Fruit fly (Drosophila melanogaster): ENCODE data around the gene Rsf1.

Gene Rsf1

dm6 chr2L:10301918-10302317 lies 38.6 kb upstream of the Rsf1 start, which contains the start of gene CG13138:
CG13138 (minus strand) TSS chr2L:10302018.
- TF ChIP-seq Snoo (tag; optimal IDR thresholded peaks at IDR 0.05) = no peak
- TF ChIP-seq CG12605 (GFP tag; IDR thresholded peaks at IDR 0.05) = no peak
- no peak for TF ChIP-seq CG17806 (tag; optimal IDR thresholded peaks at IDR 0.05)
- no peak for TF ChIP-seq EcR (GFP tag; optimal IDR thresholded peaks at IDR 0.05)
- no peak for TF ChIP-seq CG32121 (GFP tag; IDR thresholded peaks at IDR 0.05)
- no peak for TF ChIP-seq CG8159 (tag; optimal IDR thresholded peaks at IDR 0.05)
- no peak for TF ChIP-seq CG14655 (GFP tag; optimal IDR thresholded peaks at IDR 0.05)
- TF ChIP-seq Pif1A (GFP tag; optimal IDR thresholded peaks at IDR 0.05) = no peak
- TF ChIP-seq rn (GFP tag; IDR thresholded peaks at IDR 0.05) = no peak
- no peak for TF ChIP-seq CG15710 (tag; optimal IDR thresholded peaks at IDR 0.05)
- TF ChIP-seq CG13204 (GFP tag; optimal IDR thresholded peaks at IDR 0.05) = no peak
- no peak for TF ChIP-seq gl (tag; optimal IDR thresholded peaks at IDR 0.05)
- no peak for TF ChIP-seq CG8301 (tag; optimal IDR thresholded peaks at IDR 0.05)
- TF ChIP-seq Ets98B (GFP tag; IDR thresholded peaks at IDR 0.05) = no peak
- no peak for TF ChIP-seq CG10348 (GFP tag; IDR thresholded peaks at IDR 0.05)
- no peak for TF ChIP-seq Pif1B (GFP tag; optimal IDR thresholded peaks at IDR 0.05)

DNA sequence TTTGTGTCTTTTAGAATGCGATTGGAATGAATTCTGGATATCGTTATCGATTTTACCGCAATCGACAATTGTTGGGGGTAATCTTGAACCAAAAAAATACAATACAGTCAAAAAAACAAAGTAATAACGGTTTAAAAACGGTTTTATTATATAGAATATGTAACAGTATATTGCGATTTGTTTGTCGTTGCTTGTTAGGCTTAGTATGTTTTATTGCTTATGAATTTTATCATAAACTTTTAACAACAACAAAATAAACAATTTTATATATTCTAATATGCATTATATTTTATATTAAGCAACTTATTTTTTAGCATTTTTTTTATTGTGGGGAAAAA lies 36.4 kb upstream of the Rsf1 start, which contains the start of gene CYLD:
Gene CYLD, minus strand, starts transcription at position 38 of the 338 bp plus-strand sequence.
- TF ChIP-seq CG34367 (tag; optimal IDR thresholded peaks at IDR 0.05) (peak; percentile 43), gl (tag; optimal IDR thresholded peaks at IDR 0.05) (no peak), CG8301 (tag; optimal IDR thresholded peaks at IDR 0.05) (peak; percentile 68), Snoo (tag; optimal IDR thresholded peaks at IDR 0.05) (peak; percentile 38), CG12605 (GFP tag; IDR thresholded peaks at IDR 0.05) (no peak), CG4496 (GFP tag; IDR thresholded peaks at IDR 0.05) (no peak), CG9948 (tag; optimal IDR thresholded peaks at IDR 0.05) (peak; percentile 58), CG17806 (tag; optimal IDR thresholded peaks at IDR 0.05) (peak; percentile 66), CG15710 (tag; optimal IDR thresholded peaks at IDR 0.05) (peak; percentile 50), CG32121 (GFP tag; IDR thresholded peaks at IDR 0.05) (peak; percentile 76; the same call in 1 of the 2 replicates), D1 (tag; optimal IDR thresholded peaks at IDR 0.05) (peak; percentile 82), CG14655 (GFP tag; optimal IDR thresholded peaks at IDR 0.05) (no peak), CG13204 (GFP tag; optimal IDR thresholded peaks at IDR 0.05) (no peak)

DNA sequence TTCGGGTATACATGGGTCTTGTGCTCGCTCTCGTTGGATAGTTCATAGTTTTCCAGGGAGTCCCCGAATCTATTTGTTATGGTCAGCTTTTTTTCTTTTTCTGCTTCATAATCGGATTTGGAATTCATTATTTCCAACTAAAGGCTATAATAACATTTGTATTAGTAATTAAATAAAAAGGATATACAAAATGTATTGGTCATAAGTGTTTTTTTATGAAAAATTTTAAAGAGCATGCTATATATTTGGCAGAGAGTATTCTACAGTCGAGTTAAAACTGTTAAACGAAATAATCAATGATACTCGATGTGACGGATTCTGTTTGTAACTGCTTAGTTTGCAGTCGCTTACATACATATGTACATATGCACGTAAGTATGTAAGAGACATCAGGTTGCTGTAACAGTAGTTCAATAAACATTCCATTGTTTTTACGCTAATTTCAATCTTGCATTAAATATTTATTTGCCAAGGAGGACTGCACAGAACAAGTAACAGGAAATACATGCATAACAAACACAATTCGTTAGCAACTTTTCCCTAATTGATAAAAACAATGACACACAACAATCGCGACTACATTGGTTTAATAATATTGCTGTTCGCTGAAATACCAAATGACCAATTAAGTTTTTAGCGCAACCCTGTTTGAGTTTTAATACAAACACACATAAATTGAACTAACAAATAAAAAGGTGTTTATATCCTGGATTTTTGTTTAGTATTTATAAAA lies 35.9 kb upstream of the Rsf1 start:
- TF ChIP-seq CG9948 (tag; optimal IDR thresholded peaks at IDR 0.05) = no peak
- TF ChIP-seq CG13204 (GFP tag; optimal IDR thresholded peaks at IDR 0.05) = no peak
- no peak for TF ChIP-seq CG14655 (GFP tag; optimal IDR thresholded peaks at IDR 0.05)
- no peak for TF ChIP-seq fd96Ca (GFP tag; IDR thresholded peaks at IDR 0.05)
- no peak for TF ChIP-seq CG15710 (tag; optimal IDR thresholded peaks at IDR 0.05)
- TF ChIP-seq Pif1A (GFP tag; optimal IDR thresholded peaks at IDR 0.05) = no peak
- TF ChIP-seq CG10348 (GFP tag; IDR thresholded peaks at IDR 0.05) = no peak
- TF ChIP-seq CG32121 (GFP tag; IDR thresholded peaks at IDR 0.05) = peak; percentile 43; the same call in 1 of the 2 replicates
- no peak for TF ChIP-seq Ets98B (GFP tag; IDR thresholded peaks at IDR 0.05)
- peak; percentile 6 for TF ChIP-seq CG8301 (tag; optimal IDR thresholded peaks at IDR 0.05)

DNA sequence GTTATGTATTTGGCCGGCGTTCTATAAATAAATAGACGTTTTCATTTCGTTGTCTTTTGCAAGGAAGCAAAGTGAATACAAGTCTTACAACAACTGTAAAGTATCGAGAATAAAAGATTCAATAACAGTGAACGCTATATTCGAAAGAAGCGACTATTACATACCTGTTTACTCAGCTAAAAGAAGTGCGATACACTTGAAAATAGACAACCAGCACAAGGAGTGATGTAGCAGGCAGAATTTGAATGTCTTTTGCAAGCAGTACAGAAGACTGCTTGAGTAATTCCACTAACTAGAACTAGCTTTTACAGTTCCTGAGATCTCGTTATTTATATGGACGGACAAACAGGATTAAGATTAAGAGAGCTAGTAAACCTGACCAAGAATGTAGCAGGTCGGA lies 35.0 kb upstream of the Rsf1 start:
- TF ChIP-seq CG14655 (GFP tag; optimal IDR thresholded peaks at IDR 0.05) (no peak), EcR (GFP tag; optimal IDR thresholded peaks at IDR 0.05) (no peak), CG10348 (GFP tag; IDR thresholded peaks at IDR 0.05) (no peak), CG12605 (GFP tag; IDR thresholded peaks at IDR 0.05) (no peak), rn (GFP tag; IDR thresholded peaks at IDR 0.05) (no peak), CG17806 (tag; optimal IDR thresholded peaks at IDR 0.05) (no peak), CG13204 (GFP tag; optimal IDR thresholded peaks at IDR 0.05) (no peak), CG34367 (tag; optimal IDR thresholded peaks at IDR 0.05) (no peak), CG32121 (GFP tag; IDR thresholded peaks at IDR 0.05) (no peak)

dm6 chr2L:10294798-10295669 lies 31.7 kb upstream of the Rsf1 start, which contains the start of gene Hand:
Hand (minus strand) TSS chr2L:10295385.
- TF ChIP-seq CG8159 (tag; optimal IDR thresholded peaks at IDR 0.05) (no peak), CG13204 (GFP tag; optimal IDR thresholded peaks at IDR 0.05) (no peak), CG4496 (GFP tag; IDR thresholded peaks at IDR 0.05) (no peak), CG12605 (GFP tag; IDR thresholded peaks at IDR 0.05) (no peak), Pif1B (GFP tag; optimal IDR thresholded peaks at IDR 0.05) (no peak), Snoo (tag; optimal IDR thresholded peaks at IDR 0.05) (no peak), CG15710 (tag; optimal IDR thresholded peaks at IDR 0.05) (no peak), CG10348 (GFP tag; IDR thresholded peaks at IDR 0.05) (no peak), EcR (GFP tag; optimal IDR thresholded peaks at IDR 0.05) (no peak), fd96Ca (GFP tag; IDR thresholded peaks at IDR 0.05) (no peak), CG8301 (tag; optimal IDR thresholded peaks at IDR 0.05) (no peak), CG34367 (tag; optimal IDR thresholded peaks at IDR 0.05) (no peak), CG17806 (tag; optimal IDR thresholded peaks at IDR 0.05) (no peak), rn (GFP tag; IDR thresholded peaks at IDR 0.05) (no peak), Pif1A (GFP tag; optimal IDR thresholded peaks at IDR 0.05) (no peak), CG9948 (tag; optimal IDR thresholded peaks at IDR 0.05) (no peak), gl (tag; optimal IDR thresholded peaks at IDR 0.05) (no peak), Ets98B (GFP tag; IDR thresholded peaks at IDR 0.05) (no peak), CG14655 (GFP tag; optimal IDR thresholded peaks at IDR 0.05) (no peak), CG32121 (GFP tag; IDR thresholded peaks at IDR 0.05) (no peak)

All from whole organism, pupa.